Worm (Caenorhabditis elegans): ENCODE data around the gene C49F8.1.

DNA sequence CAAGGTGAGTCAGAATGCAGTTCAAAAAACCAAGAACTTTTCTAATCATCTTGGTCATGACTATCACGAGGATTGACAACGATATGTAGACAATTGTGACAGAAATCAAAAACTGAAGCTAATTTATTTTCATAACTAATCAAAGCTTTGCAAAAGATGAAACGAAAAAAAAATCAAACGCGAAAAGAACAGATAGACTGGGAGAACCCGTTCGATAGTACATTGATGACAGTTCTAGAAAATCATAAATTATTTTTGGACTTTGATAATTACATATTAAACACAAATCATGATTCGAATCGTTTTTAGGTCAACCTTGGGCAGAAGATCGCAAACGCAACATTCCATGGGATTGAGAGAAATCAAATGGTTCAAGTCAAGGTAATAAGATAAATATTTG lies 39.8 kb downstream of the C49F8.1 start:
- no peak for TF ChIP-seq nhr-237 (tag; optimal IDR thresholded peaks at IDR 0.05)
- no peak for TF ChIP-seq nhr-12 (tag; optimal IDR thresholded peaks at IDR 0.05)
- no peak for TF ChIP-seq rnt-1 (tag; optimal IDR thresholded peaks at IDR 0.05)
- TF ChIP-seq ceh-8 (GFP tag; optimal IDR thresholded peaks at IDR 0.05) = no peak
- TF ChIP-seq nhr-77 (tag; optimal IDR thresholded peaks at IDR 0.05) = no peak
- TF ChIP-seq unc-30 (tag; optimal IDR thresholded peaks at IDR 0.05) = no peak
- no peak for TF ChIP-seq pag-3 (tag; optimal IDR thresholded peaks at IDR 0.05; ENCODE audit: borderline replicate concordance, insufficient read depth)
- no peak for TF ChIP-seq unc-86 (tag; optimal IDR thresholded peaks at IDR 0.05)

Data from whole organism, L1 larva.